Worm (Caenorhabditis elegans) whole organism, early embryonic: Measurements from ENCODE around the gene T05D4.2.

Source experiments
- aly-1 ChIP-seq: sonication (generic microtip); optimal IDR thresholded peaks from 2 replicates; lab custom pipeline; 2016; ENCODE audit warnings: missing genetic modification characterization, missing compliant biosample characterization
- ama-1 ChIP-seq: fragments of 150-350 bp; optimal IDR thresholded peaks from 2 replicates; lab custom pipeline; 2014
- flt-1 ChIP-seq: fragments of 200-800 bp; sonication (Bioruptor generic); IDR thresholded peaks from 2 replicates; pipeline ENCODE4 v1.3.6; 2022; ENCODE audit warnings: missing genetic modification characterization, missing compliant biosample characterization
- hmg-4 ChIP-seq: fragments of 200-800 bp; sonication (Bioruptor generic); optimal IDR thresholded peaks from 2 replicates; lab custom pipeline; 2018; ENCODE audit warnings: mild to moderate bottlenecking, missing genetic modification characterization, missing compliant biosample characterization
- hnd-1 ChIP-seq: sonication (generic microtip); optimal IDR thresholded peaks from 2 replicates; lab custom pipeline; 2016; ENCODE audit warnings: missing genetic modification characterization, missing compliant biosample characterization
- scrt-1 ChIP-seq: fragments of 200-800 bp; sonication (Bioruptor generic); IDR thresholded peaks from 2 replicates; pipeline ENCODE4 v1.3.6; 2022; ENCODE audit warnings: missing genetic modification characterization, missing compliant biosample characterization
- tbx-11 ChIP-seq: fragments of 200-800 bp; sonication (Bioruptor generic); IDR thresholded peaks from 2 replicates; pipeline ENCODE4 v1.3.6; 2022; ENCODE audit warnings: missing genetic modification characterization, missing compliant biosample characterization
- tra-4 ChIP-seq: sonication (generic microtip); optimal IDR thresholded peaks from 2 replicates; lab custom pipeline; 2017; ENCODE audit warnings: missing genetic modification characterization, missing compliant biosample characterization

DNA sequence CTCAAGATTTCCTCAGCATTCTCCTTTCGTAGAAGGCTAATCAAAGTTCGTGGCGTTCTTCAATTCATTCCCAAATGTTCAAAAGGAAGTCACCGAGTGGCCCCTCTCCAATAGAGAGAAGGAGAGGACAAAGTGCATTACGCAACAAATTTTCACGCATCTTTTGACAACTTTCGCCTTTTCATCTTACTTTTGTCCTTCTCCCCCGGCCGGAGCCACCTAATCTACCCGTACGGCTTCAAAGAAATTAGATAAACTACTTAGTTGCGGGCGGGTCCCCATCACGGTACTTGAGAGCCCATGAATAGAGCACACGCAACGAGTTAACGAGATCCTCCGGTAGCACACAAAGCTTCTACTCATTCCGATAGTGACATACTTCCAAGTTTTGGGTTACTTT lies 36.2 kb downstream of the T05D4.2 start:
- no peak for TF ChIP-seq scrt-1
- TF ChIP-seq hmg-4, result no peak
- no peak for TF ChIP-seq tbx-11 (GFP tag; lab: Robert Waterston, UW)
- no peak for TF ChIP-seq ama-1 (lab: Kevin White, UChicago)
- no peak for TF ChIP-seq aly-1
- no peak for TF ChIP-seq tra-4
- TF ChIP-seq hnd-1 (tag; lab: Kevin White, UChicago), result no peak
- no peak for TF ChIP-seq flt-1 (GFP tag; lab: Robert Waterston, UW)
